Fruit fly (Drosophila melanogaster): ENCODE measurements around the gene CG42758.

Gene CG42758

dm6 chr3L:14580294-14580693 lies 13.1 kb downstream of the CG42758 start:
- TF ChIP-seq fd59A (GFP tag; optimal IDR thresholded peaks at IDR 0.05), result no peak
- no peak for TF ChIP-seq CG3919 (GFP tag; optimal IDR thresholded peaks at IDR 0.05)
- TF ChIP-seq CG8119 (GFP tag; IDR thresholded peaks at IDR 0.05), result no peak
- TF ChIP-seq dac (GFP tag; optimal IDR thresholded peaks at IDR 0.05), result no peak
- no peak for TF ChIP-seq CG10669 (GFP tag; optimal IDR thresholded peaks at IDR 0.05)
- no peak for TF ChIP-seq ss (GFP tag; optimal IDR thresholded peaks at IDR 0.05)
- TF ChIP-seq CG31627 (GFP tag; optimal IDR thresholded peaks at IDR 0.05), result no peak
- TF ChIP-seq dsx (GFP tag; optimal IDR thresholded peaks at IDR 0.05; ENCODE audit: poor library complexity, severe bottlenecking), result no peak
- no peak for TF ChIP-seq svp (GFP tag)
- no peak for TF ChIP-seq acj6 (GFP tag; optimal IDR thresholded peaks at IDR 0.05)
- no peak for TF ChIP-seq Sox14 (GFP tag; optimal IDR thresholded peaks at IDR 0.05)
- no peak for TF ChIP-seq achi (GFP tag; optimal IDR thresholded peaks at IDR 0.05)
- no peak for TF ChIP-seq CG11294 (GFP tag; IDR thresholded peaks at IDR 0.05)
- TF ChIP-seq vri (GFP tag; optimal IDR thresholded peaks at IDR 0.05), result no peak
- no peak for TF ChIP-seq salr (GFP tag; optimal IDR thresholded peaks at IDR 0.05)
- TF ChIP-seq CG3032 (tag; optimal IDR thresholded peaks at IDR 0.05), result no peak
- no peak for TF ChIP-seq Ets21C (GFP tag; optimal IDR thresholded peaks at IDR 0.05)
- no peak for TF ChIP-seq spab (GFP tag; optimal IDR thresholded peaks at IDR 0.05)
- no peak for TF ChIP-seq Sox15 (GFP tag; optimal IDR thresholded peaks at IDR 0.05)

- no peak for TF ChIP-seq CG34406 (GFP tag; optimal IDR thresholded peaks at IDR 0.05)
- TF ChIP-seq lz (GFP tag; optimal IDR thresholded peaks at IDR 0.05), result no peak
- no peak for TF ChIP-seq CG31627 (GFP tag; optimal IDR thresholded peaks at IDR 0.05)
- no peak for TF ChIP-seq CG9139 (GFP tag; optimal IDR thresholded peaks at IDR 0.05)
Observed at dm6 chr3L:14582736-14583135, 15.5 kb downstream of the CG42758 start.

- TF ChIP-seq eg (GFP tag; IDR thresholded peaks at IDR 0.05) (no peak), ss (GFP tag; optimal IDR thresholded peaks at IDR 0.05) (no peak), CG11294 (GFP tag; IDR thresholded peaks at IDR 0.05) (no peak), OdsH (GFP tag; optimal IDR thresholded peaks at IDR 0.05) (no peak), lz (GFP tag; optimal IDR thresholded peaks at IDR 0.05) (no peak), CG6276 (GFP tag; optimal IDR thresholded peaks at IDR 0.05) (no peak), CG3032 (tag; optimal IDR thresholded peaks at IDR 0.05) (no peak), vri (GFP tag; optimal IDR thresholded peaks at IDR 0.05) (no peak), dsx (GFP tag; optimal IDR thresholded peaks at IDR 0.05; ENCODE audit: poor library complexity, severe bottlenecking) (no peak), Sox15 (GFP tag; optimal IDR thresholded peaks at IDR 0.05) (no peak), dac (GFP tag; optimal IDR thresholded peaks at IDR 0.05) (no peak), CG3919 (GFP tag; optimal IDR thresholded peaks at IDR 0.05) (no peak), fkh (GFP tag; optimal IDR thresholded peaks at IDR 0.05) (no peak), Eip75B (GFP tag; optimal IDR thresholded peaks at IDR 0.05) (no peak), pdm3 (GFP tag; optimal IDR thresholded peaks at IDR 0.05) (no peak), CG10631 (GFP tag; optimal IDR thresholded peaks at IDR 0.05) (no peak), CG10669 (GFP tag; optimal IDR thresholded peaks at IDR 0.05) (no peak), Blimp-1 (GFP tag; optimal IDR thresholded peaks at IDR 0.05) (no peak), spab (GFP tag; optimal IDR thresholded peaks at IDR 0.05) (no peak)
Observed at dm6 chr3L:14583803-14584202, 16.6 kb downstream of the CG42758 start.

- TF ChIP-seq Gug (GFP tag; IDR thresholded peaks at IDR 0.05) (no peak), Eip75B (GFP tag; optimal IDR thresholded peaks at IDR 0.05) (no peak), ss (GFP tag; optimal IDR thresholded peaks at IDR 0.05) (no peak), CG1621 (tag; optimal IDR thresholded peaks at IDR 0.05) (no peak), CG6854 (GFP tag; optimal IDR thresholded peaks at IDR 0.05) (no peak), CG6163 (GFP tag; IDR thresholded peaks at IDR 0.05) (no peak), Blimp-1 (GFP tag; optimal IDR thresholded peaks at IDR 0.05) (no peak)
Observed at dm6 chr3L:14590964-14591363, 23.7 kb downstream of the CG42758 start.

dm6 chr3L:14592166-14592565 lies 24.9 kb downstream of the CG42758 start:
- TF ChIP-seq Hr4 (GFP tag; optimal IDR thresholded peaks at IDR 0.05), result no peak
- TF ChIP-seq CG6276 (GFP tag; optimal IDR thresholded peaks at IDR 0.05), result no peak
- no peak for TF ChIP-seq pdm3 (GFP tag; optimal IDR thresholded peaks at IDR 0.05)
- no peak for TF ChIP-seq Eip93F (GFP tag; optimal IDR thresholded peaks at IDR 0.05)
- TF ChIP-seq Met (GFP tag; optimal IDR thresholded peaks at IDR 0.05), result no peak

All from whole organism, prepupa.